Worm (Caenorhabditis elegans): ENCODE results near the gene F38B7.11.
A peak's percentile ranks its signal among the peaks of the same experiment; 100 is the strongest.

F38B7.11 gene

DNA sequence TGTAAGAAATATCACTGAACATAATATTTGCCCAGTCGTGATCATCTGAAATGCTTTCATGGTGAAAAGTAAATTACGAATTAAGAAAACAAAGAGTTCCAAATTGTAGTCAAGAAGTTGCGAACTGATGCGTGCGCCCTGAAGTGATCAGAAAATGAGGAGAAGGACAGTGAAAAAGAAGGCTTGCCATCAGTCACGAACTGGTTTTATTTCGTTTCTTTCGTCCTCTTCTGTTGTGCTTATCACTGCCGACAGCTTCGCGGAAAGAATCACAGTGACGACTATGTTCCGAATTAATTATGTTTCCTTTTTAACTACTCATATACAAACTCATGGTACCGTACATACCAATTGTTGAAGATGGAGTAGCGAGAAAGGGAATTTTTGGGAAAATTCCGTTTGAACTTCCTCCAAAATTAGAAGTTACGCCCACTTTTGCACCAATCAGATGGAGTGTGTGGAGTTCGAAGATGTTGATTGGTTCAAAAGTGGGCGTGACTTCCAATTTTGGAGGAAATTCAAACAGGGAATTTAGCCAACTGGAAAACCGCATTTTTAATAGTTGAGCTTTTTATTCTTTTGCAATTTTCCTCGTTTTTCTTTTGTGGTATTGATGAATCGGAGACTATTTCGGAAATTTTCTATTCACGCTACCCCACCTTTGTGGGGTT, 43.7 kb upstream of the F38B7.11 start, which contains the start of gene C55A6.12:
Gene C55A6.12 (minus strand): TSS at position 51 of the 671 bp plus-strand sequence.
- TF ChIP-seq nfya-1 (tag; optimal IDR thresholded peaks at IDR 0.05) (peak; percentile 91), lin-11 (tag; optimal IDR thresholded peaks at IDR 0.05) (no peak), dmd-4 (tag; optimal IDR thresholded peaks at IDR 0.05; ENCODE audit: borderline replicate concordance) (no peak), rnt-1 (tag; optimal IDR thresholded peaks at IDR 0.05) (no peak)

DNA sequence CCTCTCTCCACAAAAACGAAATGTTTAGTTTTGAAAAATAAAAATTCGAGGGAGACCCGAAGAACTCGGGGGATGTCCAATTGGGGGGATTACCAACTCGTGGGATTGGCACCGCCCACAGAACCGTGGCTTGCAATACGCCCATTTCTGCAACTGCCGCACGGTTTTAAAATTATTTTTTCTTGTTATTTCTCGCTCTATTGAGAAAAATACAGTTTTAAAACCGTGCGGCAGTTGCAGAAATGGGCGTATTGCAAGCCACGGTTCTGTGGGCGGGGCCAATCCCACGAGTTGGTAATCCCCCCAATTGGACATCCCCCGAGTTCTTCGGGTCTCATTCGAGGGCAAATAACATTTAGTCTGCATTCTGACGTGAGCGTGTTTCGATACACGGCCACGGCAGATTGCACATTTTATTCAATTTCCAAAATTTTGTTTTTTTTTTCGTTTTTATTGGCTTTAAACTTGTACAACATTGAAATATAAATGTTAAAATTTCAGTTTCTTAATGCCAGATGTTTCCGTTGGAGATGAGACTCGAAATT, 42.0 kb upstream of the F38B7.11 start, which contains the start of the genes C55A6.1 and C55A6.10:
Gene C55A6.1 (minus strand): TSS at position 116 of the 545 bp plus-strand sequence.
Gene C55A6.10 (plus strand): TSS at position 495 of the 545 bp plus-strand sequence.
- peak; percentile 82 for TF ChIP-seq lim-6 (tag; optimal IDR thresholded peaks at IDR 0.05)
- peak; percentile 71 for TF ChIP-seq rnt-1 (tag; optimal IDR thresholded peaks at IDR 0.05)
- TF ChIP-seq C08G9.2 (tag; optimal IDR thresholded peaks at IDR 0.05), result peak; percentile 75
- TF ChIP-seq zip-5 (tag; optimal IDR thresholded peaks at IDR 0.05), result peak; percentile 43
- peak; percentile 83 for TF ChIP-seq unc-42 (tag; optimal IDR thresholded peaks at IDR 0.05)
- peak; percentile 15 for TF ChIP-seq dmd-4 (tag; optimal IDR thresholded peaks at IDR 0.05; ENCODE audit: borderline replicate concordance)
- TF ChIP-seq nfya-1 (tag; optimal IDR thresholded peaks at IDR 0.05), result peak; percentile 73
- TF ChIP-seq ceh-18 (tag; optimal IDR thresholded peaks at IDR 0.05), result peak; percentile 35
- peak; percentile 14 for TF ChIP-seq ceh-6 (GFP tag; optimal IDR thresholded peaks at IDR 0.05)
- peak; percentile 19 for TF ChIP-seq ceh-19 (GFP tag; optimal IDR thresholded peaks at IDR 0.05)
- TF ChIP-seq hlh-8 (tag; optimal IDR thresholded peaks at IDR 0.05), result peak; percentile 32
- peak; percentile 15 for TF ChIP-seq hlh-6 (tag; optimal IDR thresholded peaks at IDR 0.05)
- peak; percentile 11 for TF ChIP-seq ztf-16 (tag; optimal IDR thresholded peaks at IDR 0.05)
- TF ChIP-seq ttx-3 (tag; optimal IDR thresholded peaks at IDR 0.05), result peak; percentile 17
- TF ChIP-seq fax-1 (tag; optimal IDR thresholded peaks at IDR 0.05), result peak; percentile 50
- peak; percentile 70 for TF ChIP-seq F13H6.1 (tag; optimal IDR thresholded peaks at IDR 0.05)
- TF ChIP-seq ref-2 (tag; optimal IDR thresholded peaks at IDR 0.05), result peak; percentile 88
- TF ChIP-seq ceh-2 (tag; optimal IDR thresholded peaks at IDR 0.05), result peak; percentile 80
- peak; percentile 93 for TF ChIP-seq tbx-2 (tag; optimal IDR thresholded peaks at IDR 0.05)
- peak; percentile 53 for TF ChIP-seq ceh-34 (tag; optimal IDR thresholded peaks at IDR 0.05)
- TF ChIP-seq sdc-2 (tag; optimal IDR thresholded peaks at IDR 0.05), result peak; percentile 30
- TF ChIP-seq syd-9 (tag; optimal IDR thresholded peaks at IDR 0.05), result peak; percentile 36
- TF ChIP-seq tbx-7 (tag; optimal IDR thresholded peaks at IDR 0.05), result peak; percentile 62
- peak; percentile 96 for TF ChIP-seq ceh-31 (tag; optimal IDR thresholded peaks at IDR 0.05)
- peak; percentile 10 for TF ChIP-seq ceh-48 (tag; optimal IDR thresholded peaks at IDR 0.05)
- peak; percentile 92 for TF ChIP-seq ceh-14 (tag; optimal IDR thresholded peaks at IDR 0.05)
- peak; percentile 36 for TF ChIP-seq elt-2 (tag; optimal IDR thresholded peaks at IDR 0.05)
- TF ChIP-seq ets-4 (tag; optimal IDR thresholded peaks at IDR 0.05), result peak; percentile 65

DNA sequence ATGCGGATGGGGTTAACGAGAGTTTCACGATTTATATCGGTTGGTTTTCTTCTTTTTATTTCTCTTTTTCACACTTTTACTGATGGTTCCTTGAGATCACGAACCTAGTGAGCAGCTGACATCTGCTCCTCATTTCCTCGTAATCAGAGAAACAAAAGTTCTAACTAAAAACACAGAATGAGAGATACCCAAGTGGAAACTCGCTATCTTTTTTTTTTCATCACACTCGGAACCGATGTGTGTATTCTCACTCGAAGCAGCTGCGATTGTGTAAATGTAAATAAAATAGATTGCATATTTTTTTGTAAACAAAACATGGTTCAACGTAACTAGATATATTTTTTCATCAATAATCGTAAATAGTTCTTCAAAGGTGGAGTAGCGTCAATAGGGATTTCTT, 40.5 kb upstream of the F38B7.11 start:
- TF ChIP-seq ceh-18 (tag; optimal IDR thresholded peaks at IDR 0.05) (peak; percentile 51), lin-11 (tag; optimal IDR thresholded peaks at IDR 0.05) (no peak)

ce11 chrV:11508773-11509172, 38.1 kb upstream of the F38B7.11 start, which contains the start of gene ttll-5:
Gene ttll-5 (plus strand): TSS chrV:11509060.
- TF ChIP-seq elt-4 (tag; optimal IDR thresholded peaks at IDR 0.05) (no peak), hlh-6 (tag; optimal IDR thresholded peaks at IDR 0.05) (no peak), sox-4 (tag; optimal IDR thresholded peaks at IDR 0.05) (no peak), ttx-3 (tag; optimal IDR thresholded peaks at IDR 0.05) (no peak), madf-2 (tag; optimal IDR thresholded peaks at IDR 0.05) (no peak)

- TF ChIP-seq pros-1 (tag; optimal IDR thresholded peaks at IDR 0.05) (no peak), hlh-13 (GFP tag; optimal IDR thresholded peaks at IDR 0.05) (no peak), pax-1 (tag; optimal IDR thresholded peaks at IDR 0.05) (no peak), ceh-45 (GFP tag; IDR thresholded peaks at IDR 0.05) (no peak), tbx-2 (tag; optimal IDR thresholded peaks at IDR 0.05) (no peak), unc-42 (tag; optimal IDR thresholded peaks at IDR 0.05) (no peak), F13H6.1 (tag; optimal IDR thresholded peaks at IDR 0.05) (no peak), ceh-9 (tag; optimal IDR thresholded peaks at IDR 0.05) (no peak), eyg-1 (tag; optimal IDR thresholded peaks at IDR 0.05) (no peak), ceh-6 (GFP tag; optimal IDR thresholded peaks at IDR 0.05) (no peak), ceh-18 (tag; optimal IDR thresholded peaks at IDR 0.05) (no peak), madf-2 (tag; optimal IDR thresholded peaks at IDR 0.05) (no peak), nfya-1 (tag; optimal IDR thresholded peaks at IDR 0.05) (no peak), C38D4.7 (GFP tag; optimal IDR thresholded peaks at IDR 0.05) (no peak), ets-4 (tag; optimal IDR thresholded peaks at IDR 0.05) (no peak), T23F11.4 (GFP tag; optimal IDR thresholded peaks at IDR 0.05) (no peak), ceh-31 (tag; optimal IDR thresholded peaks at IDR 0.05) (no peak), ceh-34 (tag; optimal IDR thresholded peaks at IDR 0.05) (no peak), hlh-30 (tag; optimal IDR thresholded peaks at IDR 0.05; ENCODE audit: insufficient read depth) (no peak)
These were observed 33.5 kb upstream of the F38B7.11 start, which contains the start of gene C55A6.3 for ce11 chrV:11513432-11513831. Gene C55A6.3 (minus strand): TSS chrV:11513532.

All from whole organism, late embryonic.